Worm (Caenorhabditis elegans): Measurements from ENCODE around the gene ham-1.

DNA sequence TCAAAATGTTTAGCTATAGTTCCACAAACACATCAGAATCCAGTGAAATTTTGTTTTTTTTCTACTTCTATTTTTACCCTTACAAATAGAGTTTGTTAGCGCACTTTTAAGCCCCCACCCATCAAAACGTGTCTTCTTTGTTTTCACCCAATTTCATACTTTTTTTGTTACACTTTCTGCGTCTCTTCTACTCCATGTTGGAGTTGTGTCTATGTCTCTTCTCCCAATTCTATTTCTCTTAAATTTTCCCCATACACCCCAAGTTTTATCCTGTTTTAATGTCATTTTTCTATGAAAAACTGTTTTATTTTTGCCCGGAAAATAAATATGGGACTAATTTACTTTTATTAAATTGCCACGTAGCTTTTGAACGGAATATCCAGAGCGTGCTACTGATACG is 3.4 kb downstream of the ham-1 start:
- no peak for TF ChIP-seq unc-62 (GFP tag; optimal IDR thresholded peaks at IDR 0.05)
- TF ChIP-seq hmg-11 (tag; optimal IDR thresholded peaks at IDR 0.05): no peak
- TF ChIP-seq nhr-12 (tag; optimal IDR thresholded peaks at IDR 0.05): no peak
- no peak for TF ChIP-seq tbx-2 (tag; optimal IDR thresholded peaks at IDR 0.05)

Measured in whole organism, L3 larva.